Fruit fly (Drosophila melanogaster) whole organism, adult: ENCODE results near the gene Cp19.

Experiments used
- CG11617 ChIP-seq: fragments of 200-800 bp; sonication (Bioruptor generic); optimal IDR thresholded peaks from 2 replicates; lab custom pipeline; 2017; ENCODE audit warnings: mild to moderate bottlenecking, missing biosample characterization, missing genetic modification reagents, missing genetic modification characterization
- CG14711 ChIP-seq: fragments of 200-800 bp; sonication (Bioruptor generic); optimal IDR thresholded peaks from 2 replicates; lab custom pipeline; 2018; ENCODE audit warnings: missing biosample characterization, mild to moderate bottlenecking, missing genetic modification characterization, moderate library complexity
- CG33017 ChIP-seq: fragments of 200-800 bp; sonication (Bioruptor generic); optimal IDR thresholded peaks from 2 replicates; lab custom pipeline; 2018; ENCODE audit warnings: missing biosample characterization, mild to moderate bottlenecking, missing genetic modification characterization, moderate library complexity
- Clk ChIP-seq: fragments of 200-800 bp; sonication (Bioruptor generic); optimal IDR thresholded peaks from 2 replicates; lab custom pipeline; 2017; ENCODE audit warnings: missing biosample characterization, missing genetic modification characterization
- Hr96 ChIP-seq: fragments of 200-800 bp; sonication (Bioruptor generic); optimal IDR thresholded peaks from 2 replicates; lab custom pipeline; 2016; ENCODE audit warnings: missing biosample characterization, missing genetic modification characterization
- cic ChIP-seq: fragments of 200-800 bp; sonication (Bioruptor generic); optimal IDR thresholded peaks from 2 replicates; lab custom pipeline; 2017; ENCODE audit warnings: missing biosample characterization, mild to moderate bottlenecking, missing genetic modification characterization, moderate library complexity
- cnc ChIP-seq, 2 experiments: fragments of >200 bp; optimal IDR thresholded peaks; 2 replicates each; lab custom pipeline; 2017
- tj ChIP-seq: fragments of 200-800 bp; sonication (Bioruptor generic); optimal IDR thresholded peaks from 3 replicates; lab custom pipeline; 2017; ENCODE audit warnings: missing biosample characterization, mild to moderate bottlenecking, missing genetic modification characterization, moderate library complexity

- TF ChIP-seq tj (GFP tag; lab: Kevin White, UChicago): no peak
- TF ChIP-seq Hr96 (GFP tag; lab: Kevin White, UChicago): no peak
- no peak for TF ChIP-seq CG14711
- TF ChIP-seq cnc (optimal IDR thresholded peaks at IDR 0.05; lab: Kevin White, UChicago): no peak
- no peak for TF ChIP-seq Clk (GFP tag; lab: Kevin White, UChicago)
- no peak for TF ChIP-seq cic (GFP tag; lab: Kevin White, UChicago)
- TF ChIP-seq CG11617 (GFP tag; lab: Kevin White, UChicago): no peak
- no peak for TF ChIP-seq CG33017 (tag; lab: Kevin White, UChicago)
These were observed 1.5 kb upstream of the Cp19 start, which contains the start of gene Cp15 for dm6 chr3L:8728181-8728580.
